Worm (Caenorhabditis elegans) whole organism, midembryonic: ENCODE data around the gene K08E4.7.

Experiments used
- T22C8.4 ChIP-seq: fragments of 200-800 bp; sonication (Bioruptor generic); IDR thresholded peaks from 2 replicates; pipeline ENCODE4 v1.3.6; 2022; ENCODE audit warnings: missing genetic modification characterization, missing compliant biosample characterization
- cog-1 ChIP-seq: sonication (generic microtip); optimal IDR thresholded peaks from 2 replicates; lab custom pipeline; 2016; ENCODE audit warnings: missing genetic modification characterization, missing compliant biosample characterization
- flt-1 ChIP-seq: fragments of 200-800 bp; sonication (Bioruptor generic); IDR thresholded peaks from 2 replicates; pipeline ENCODE4 v1.3.6; 2022; ENCODE audit warnings: missing genetic modification characterization, missing compliant biosample characterization
- klf-2 ChIP-seq: fragments of 200-800 bp; sonication (Bioruptor generic); conservative IDR thresholded peaks from 2 replicates; pipeline ENCODE4 v1.3.6; 2022; ENCODE audit warnings: missing genetic modification reagents, missing genetic modification characterization, missing compliant biosample characterization
- med-1 ChIP-seq: sonication (generic microtip); optimal IDR thresholded peaks from 2 replicates; lab custom pipeline; 2017; ENCODE audit warnings: missing genetic modification characterization, mild to moderate bottlenecking, missing compliant biosample characterization, antibody characterized with exemption, missing genetic modification reagents; ENCODE audit not compliant: insufficient read depth
- ref-1 ChIP-seq: fragments of 200-800 bp; sonication (Bioruptor generic); conservative IDR thresholded peaks from 2 replicates; pipeline ENCODE4 v1.3.6; 2022; ENCODE audit warnings: missing genetic modification reagents, missing genetic modification characterization, missing compliant biosample characterization
- tab-1 ChIP-seq: fragments of 200-800 bp; sonication (Bioruptor generic); IDR thresholded peaks from 2 replicates; pipeline ENCODE4 v1.3.6; 2022; ENCODE audit warnings: missing genetic modification characterization, missing compliant biosample characterization
- ztf-23 ChIP-seq: fragments of 200-800 bp; sonication (Bioruptor generic); IDR thresholded peaks from 2 replicates; pipeline ENCODE4 v1.3.6; 2022; ENCODE audit warnings: missing genetic modification reagents, missing genetic modification characterization, missing compliant biosample characterization
- ztf-29 ChIP-seq: fragments of 200-800 bp; sonication (Bioruptor generic); IDR thresholded peaks from 2 replicates; pipeline ENCODE4 v1.3.6; 2022; ENCODE audit warnings: missing genetic modification reagents, missing genetic modification characterization, missing compliant biosample characterization

The K08E4.7 gene

DNA sequence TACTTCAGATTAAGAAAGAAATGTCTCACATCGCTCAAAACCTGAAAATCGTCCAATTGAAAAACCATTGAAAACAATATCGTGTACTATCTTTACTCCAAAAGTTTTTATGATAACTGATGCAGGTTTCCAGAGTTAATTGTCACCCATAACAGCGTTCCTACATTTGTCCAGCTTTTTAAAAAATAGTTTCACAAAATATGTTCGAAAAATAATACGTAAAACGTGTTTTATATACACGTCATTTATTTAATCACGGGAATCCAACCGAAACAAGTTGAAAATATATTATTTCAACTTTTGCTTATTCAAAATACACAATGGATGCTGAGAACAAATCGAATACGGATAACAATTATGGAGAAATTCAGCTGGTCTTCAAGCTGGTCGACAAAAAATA, at the start of gene K08E4.7:
Gene K08E4.7 (plus strand): TSS at position 301 of the 400 bp plus-strand sequence.
- TF ChIP-seq flt-1 = no peak
- no peak for TF ChIP-seq klf-2 (GFP tag; lab: Robert Waterston, UW)
- no peak for TF ChIP-seq cog-1 (tag; lab: Kevin White, UChicago)
- no peak for TF ChIP-seq tab-1 (GFP tag; lab: Robert Waterston, UW)
- TF ChIP-seq med-1 (GFP tag; lab: Kevin White, UChicago) = no peak
- no peak for TF ChIP-seq ref-1
- no peak for TF ChIP-seq ztf-23 (GFP tag; lab: Robert Waterston, UW)
- no peak for TF ChIP-seq T22C8.4 (GFP tag; lab: Robert Waterston, UW)
- TF ChIP-seq ztf-29 (GFP tag; lab: Robert Waterston, UW) = no peak

DNA sequence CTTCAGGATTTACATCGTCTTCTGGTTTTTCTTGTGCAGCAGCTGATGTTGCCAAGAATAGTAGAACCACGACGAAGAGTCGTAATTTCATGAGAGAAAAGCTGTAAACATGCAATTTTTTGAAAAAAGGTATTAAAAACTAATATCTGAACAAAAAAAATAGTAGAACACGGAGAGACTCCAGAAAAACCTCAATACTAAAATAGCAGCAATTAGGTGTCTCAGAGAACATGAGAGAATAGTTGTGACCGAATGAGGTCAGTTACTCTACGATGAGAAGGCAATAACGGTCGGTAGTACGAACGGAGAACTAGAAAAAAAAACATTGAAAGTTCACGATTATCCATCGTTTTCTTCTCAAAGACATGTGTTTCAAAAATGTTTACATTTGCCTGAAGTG, 46.5 kb upstream of the K08E4.7 start, which contains the start of gene tgn-38:
Gene tgn-38 (minus strand): TSS at position 101 of the 400 bp plus-strand sequence.
- TF ChIP-seq ztf-23 (GFP tag; lab: Robert Waterston, UW) = no peak
- no peak for TF ChIP-seq ztf-29 (GFP tag; lab: Robert Waterston, UW)

DNA sequence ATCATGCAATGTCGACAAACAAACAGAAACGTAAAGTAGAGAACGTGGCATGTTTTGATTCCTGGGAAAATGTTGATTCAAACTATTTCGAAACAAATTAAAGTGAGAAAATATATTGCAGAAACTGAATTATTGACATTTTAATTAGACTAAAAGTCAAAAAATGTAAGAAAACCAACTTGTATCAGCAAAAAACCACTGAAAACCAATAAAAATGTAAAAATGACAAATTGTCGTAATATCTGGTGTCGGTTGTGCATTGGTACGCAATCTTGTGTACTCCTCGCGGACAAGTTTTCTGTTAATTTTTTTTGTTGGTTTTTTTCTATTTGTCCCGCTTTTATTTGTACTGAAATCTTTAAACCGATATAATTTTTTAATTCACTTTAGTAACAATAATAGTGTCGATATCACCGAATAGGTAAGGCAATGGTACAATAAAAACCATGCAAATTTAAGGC, 45.8 kb upstream of the K08E4.7 start, which contains the start of gene T12G3.11:
Gene T12G3.11 (minus strand): TSS at position 51 of the 461 bp plus-strand sequence.
- TF ChIP-seq ztf-29 (GFP tag; lab: Robert Waterston, UW) (no peak), flt-1 (no peak), med-1 (GFP tag; lab: Kevin White, UChicago) (no peak), cog-1 (tag; lab: Kevin White, UChicago) (no peak)

DNA sequence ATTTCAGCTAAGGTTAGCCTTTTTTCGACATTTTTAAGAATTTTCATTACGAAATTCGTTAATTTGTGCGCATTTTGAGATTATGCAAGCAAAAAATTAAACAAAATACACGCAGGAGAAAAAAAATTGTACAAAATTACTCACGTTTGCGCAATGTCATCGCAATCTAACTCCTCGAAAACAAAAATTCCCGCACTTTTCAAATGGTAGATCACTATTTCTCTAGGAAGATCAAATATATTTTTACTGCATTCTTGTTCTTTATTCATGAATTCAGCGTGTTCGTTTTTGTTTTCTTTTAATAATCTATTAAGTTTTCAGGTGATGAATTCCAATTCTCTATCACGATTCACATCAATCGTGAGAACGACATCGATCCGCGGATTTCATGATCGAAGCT, 44.6 kb upstream of the K08E4.7 start, which contains the start of the genes T12G3.6 and mrpl-51:
Gene T12G3.6 (minus strand): TSS at position 269 of the 400 bp plus-strand sequence.
Gene mrpl-51 (plus strand): TSS at position 322 of the 400 bp plus-strand sequence.
- no peak for TF ChIP-seq flt-1
- no peak for TF ChIP-seq med-1 (GFP tag; lab: Kevin White, UChicago)

DNA sequence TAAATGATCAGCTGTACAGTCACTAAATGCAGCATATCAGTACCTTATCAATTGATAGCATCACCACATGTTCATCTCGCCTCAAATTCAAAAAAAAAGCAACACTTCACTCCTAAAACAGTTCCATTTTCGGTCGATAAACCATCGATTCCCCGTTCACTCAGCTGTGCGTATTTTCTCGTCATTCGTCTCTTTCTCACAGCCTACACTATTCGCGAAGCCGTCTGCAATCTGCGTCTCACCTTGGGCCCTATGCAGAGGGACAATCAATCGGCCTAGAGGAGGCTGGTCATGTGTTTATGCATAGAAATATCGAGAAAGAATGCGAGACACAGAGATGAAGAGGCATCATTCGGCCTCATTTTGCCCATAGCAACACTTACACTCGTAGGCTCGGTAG, 43.2 kb upstream of the K08E4.7 start:
- no peak for TF ChIP-seq ref-1
- TF ChIP-seq T22C8.4 (GFP tag; lab: Robert Waterston, UW) = peak; percentile 77
- TF ChIP-seq med-1 (GFP tag; lab: Kevin White, UChicago) = no peak
- peak; percentile 81 for TF ChIP-seq cog-1 (tag; lab: Kevin White, UChicago)
- TF ChIP-seq ztf-29 (GFP tag; lab: Robert Waterston, UW) = 0 out of 2 replicates have a peak, but pooled peaks have one; percentile 41
- no peak for TF ChIP-seq tab-1 (GFP tag; lab: Robert Waterston, UW)
- 0 out of 2 replicates have a peak, but pooled peaks have one; percentile 45 for TF ChIP-seq ztf-23 (GFP tag; lab: Robert Waterston, UW)
- TF ChIP-seq klf-2 (GFP tag; lab: Robert Waterston, UW) = no peak

DNA sequence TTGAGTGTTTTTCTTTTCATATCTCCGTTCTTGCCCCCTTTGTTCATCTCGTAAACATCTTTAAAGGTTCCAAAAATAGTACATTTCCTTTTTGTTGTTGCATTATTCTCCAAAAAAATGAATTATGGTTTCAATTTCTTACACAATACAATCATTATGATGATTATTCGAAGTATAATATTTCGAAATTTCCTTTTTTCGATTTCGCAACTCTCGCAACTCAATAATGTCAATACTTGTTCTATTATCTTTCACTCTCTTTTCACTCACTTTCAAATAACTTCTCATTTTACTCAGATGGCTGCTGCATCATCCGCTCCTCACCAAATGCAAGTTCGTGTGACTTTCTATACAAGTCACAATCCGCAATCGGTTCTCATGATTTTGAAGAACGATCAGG, 41.6 kb upstream of the K08E4.7 start, which contains the start of gene sqst-1:
Gene sqst-1 (plus strand): TSS at position 298 of the 400 bp plus-strand sequence.
- no peak for TF ChIP-seq T22C8.4 (GFP tag; lab: Robert Waterston, UW)
- no peak for TF ChIP-seq klf-2 (GFP tag; lab: Robert Waterston, UW)
- TF ChIP-seq ztf-23 (GFP tag; lab: Robert Waterston, UW) = no peak
- no peak for TF ChIP-seq cog-1 (tag; lab: Kevin White, UChicago)
- TF ChIP-seq med-1 (GFP tag; lab: Kevin White, UChicago) = no peak

DNA sequence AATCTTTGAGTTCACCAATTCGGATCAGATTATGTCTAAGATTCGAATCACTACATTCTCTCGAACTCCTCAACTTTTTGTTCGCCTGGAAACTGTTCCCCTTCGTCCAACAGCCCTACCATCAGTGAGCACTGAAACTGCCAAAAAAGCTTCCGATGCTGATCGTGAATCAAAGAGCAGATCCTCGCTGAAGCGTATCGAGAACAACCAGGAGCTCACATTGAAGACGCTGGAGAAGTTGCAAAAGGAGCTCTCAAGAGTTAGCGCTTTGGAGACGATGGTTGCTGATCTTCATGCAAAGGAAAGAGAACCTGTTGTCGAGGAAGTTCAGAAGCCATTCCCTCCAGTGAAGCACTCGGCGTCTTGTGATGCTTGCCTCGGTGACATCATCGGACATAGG, 40.8 kb upstream of the K08E4.7 start:
- TF ChIP-seq klf-2 (GFP tag; lab: Robert Waterston, UW) (no peak), T22C8.4 (GFP tag; lab: Robert Waterston, UW) (no peak), flt-1 (no peak), tab-1 (GFP tag; lab: Robert Waterston, UW) (no peak), ztf-23 (GFP tag; lab: Robert Waterston, UW) (no peak), ref-1 (no peak), med-1 (GFP tag; lab: Kevin White, UChicago) (no peak)

DNA sequence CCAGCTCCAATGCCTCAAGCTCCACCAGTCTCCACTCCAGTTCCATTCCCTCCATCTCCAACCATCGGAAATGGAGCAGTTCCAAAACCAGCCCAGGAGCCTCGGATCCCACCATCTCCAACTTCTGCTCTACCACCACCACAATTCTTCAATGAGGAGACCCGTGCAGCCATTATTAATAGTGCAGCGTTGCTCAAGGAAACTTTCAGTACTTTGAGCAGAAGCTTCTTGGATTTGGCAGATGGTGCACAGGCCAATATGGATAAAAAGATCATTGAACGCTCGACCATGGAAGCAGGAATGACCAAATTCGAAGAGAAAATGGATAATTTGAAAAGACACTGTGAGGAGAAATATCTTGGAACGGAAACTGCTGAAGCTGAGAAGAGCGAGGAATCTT, 40.2 kb upstream of the K08E4.7 start:
- no peak for TF ChIP-seq T22C8.4 (GFP tag; lab: Robert Waterston, UW)
- TF ChIP-seq ztf-29 (GFP tag; lab: Robert Waterston, UW) = no peak
- TF ChIP-seq cog-1 (tag; lab: Kevin White, UChicago) = no peak
- no peak for TF ChIP-seq flt-1
- TF ChIP-seq ztf-23 (GFP tag; lab: Robert Waterston, UW) = no peak
- TF ChIP-seq klf-2 (GFP tag; lab: Robert Waterston, UW) = no peak
- no peak for TF ChIP-seq med-1 (GFP tag; lab: Kevin White, UChicago)
- no peak for TF ChIP-seq ref-1
- no peak for TF ChIP-seq tab-1 (GFP tag; lab: Robert Waterston, UW)

DNA sequence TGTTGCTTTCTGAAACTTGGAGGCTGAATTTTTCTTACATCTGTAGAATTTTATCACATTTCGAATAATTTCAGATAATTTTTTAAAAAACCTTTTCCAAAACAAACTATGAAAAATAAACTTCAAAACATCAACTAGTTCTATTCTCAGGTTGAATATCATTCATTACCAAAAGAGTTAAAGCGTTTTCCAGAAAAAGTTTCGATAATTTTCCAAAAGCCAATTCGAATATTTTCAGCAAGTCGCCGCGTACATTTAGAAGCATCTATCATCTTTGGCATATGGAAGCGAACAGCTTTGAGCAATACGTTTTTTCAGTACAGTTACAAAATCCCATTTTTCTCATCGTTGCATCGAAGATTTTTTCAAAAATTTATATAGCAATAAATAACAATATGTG, 38.7 kb upstream of the K08E4.7 start:
- TF ChIP-seq klf-2 (GFP tag; lab: Robert Waterston, UW) = no peak
- no peak for TF ChIP-seq T22C8.4 (GFP tag; lab: Robert Waterston, UW)
- no peak for TF ChIP-seq ztf-29 (GFP tag; lab: Robert Waterston, UW)
- TF ChIP-seq flt-1 = no peak

DNA sequence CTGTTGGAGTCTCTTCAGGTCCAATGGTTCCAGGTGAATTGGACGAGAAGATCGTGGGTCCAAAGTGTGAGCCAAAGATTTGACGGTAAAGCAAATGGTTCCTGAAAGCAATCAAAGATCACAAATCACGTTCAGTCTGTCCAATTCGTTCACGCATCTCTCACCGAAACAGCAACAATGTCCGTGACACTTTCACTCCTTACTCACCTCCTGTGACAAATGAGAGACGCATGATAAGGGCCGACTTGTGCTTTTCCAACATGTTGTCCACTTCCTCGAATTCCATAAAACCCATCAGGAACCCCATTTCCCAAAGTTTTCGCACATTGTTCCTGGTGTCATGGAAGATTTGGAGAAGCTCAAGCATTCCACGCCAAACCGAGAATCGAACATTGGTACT, 35.2 kb upstream of the K08E4.7 start:
- TF ChIP-seq flt-1 = no peak
- no peak for TF ChIP-seq tab-1 (GFP tag; lab: Robert Waterston, UW)
- TF ChIP-seq klf-2 (GFP tag; lab: Robert Waterston, UW) = no peak

DNA sequence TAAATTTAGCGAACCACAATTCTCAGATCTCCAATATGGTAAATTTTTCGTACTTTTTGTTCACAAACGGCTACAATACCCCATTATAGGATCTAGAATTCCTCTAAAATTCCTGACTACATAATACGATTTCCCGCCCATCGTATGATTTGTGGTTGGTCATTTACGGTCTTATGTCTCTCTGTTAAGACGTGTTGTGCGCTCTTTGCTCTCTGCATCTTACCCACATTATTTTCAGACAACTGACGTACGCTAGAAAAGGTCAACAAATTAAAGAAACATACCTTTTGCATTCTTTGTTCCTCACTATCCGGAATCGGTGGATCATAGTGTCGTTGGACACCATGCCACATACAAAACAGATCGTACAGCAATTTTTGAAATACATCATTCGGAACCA, 32.5 kb upstream of the K08E4.7 start:
- no peak for TF ChIP-seq ztf-23 (GFP tag; lab: Robert Waterston, UW)
- TF ChIP-seq cog-1 (tag; lab: Kevin White, UChicago) = no peak
